Worm (Caenorhabditis elegans) whole organism, young adult: Measurements from ENCODE around the gene B0457.2.

Source experiments
- B0035.1 ChIP-seq: sonication (generic microtip); optimal IDR thresholded peaks from 2 replicates; lab custom pipeline; 2016; ENCODE audit warnings: missing genetic modification characterization, mild to moderate bottlenecking, missing compliant biosample characterization, missing genotype, missing genetic modification reagents
- B0261.1 ChIP-seq: sonication (generic microtip); optimal IDR thresholded peaks from 2 replicates; lab custom pipeline; 2016; ENCODE audit warnings: mild to moderate bottlenecking, missing genetic modification characterization, moderate library complexity, missing compliant biosample characterization
- F37B4.10 ChIP-seq: fragments of 200-800 bp; sonication (Bioruptor generic); IDR thresholded peaks from 2 replicates; pipeline ENCODE4 v1.3.6; 2022; ENCODE audit warnings: missing genetic modification characterization, missing compliant biosample characterization
- F39B2.1 ChIP-seq: fragments of 200-800 bp; sonication (Bioruptor generic); IDR thresholded peaks from 2 replicates; pipeline ENCODE4 v1.3.6; 2022; ENCODE audit warnings: missing genetic modification reagents, missing genetic modification characterization, missing compliant biosample characterization
- F57C9.4 ChIP-seq: sonication (generic microtip); optimal IDR thresholded peaks from 2 replicates; lab custom pipeline; 2017; ENCODE audit warnings: mild to moderate bottlenecking, missing genetic modification characterization, missing compliant biosample characterization
- K11D2.4 ChIP-seq: fragments of 200-800 bp; sonication (Bioruptor generic); IDR thresholded peaks from 2 replicates; pipeline ENCODE4 v1.3.6; 2022; ENCODE audit warnings: missing genetic modification reagents, missing genetic modification characterization, missing compliant biosample characterization
- T07F8.4 ChIP-seq: sonication (generic microtip); optimal IDR thresholded peaks from 2 replicates; lab custom pipeline; 2016; ENCODE audit warnings: mild to moderate bottlenecking, missing genetic modification characterization, moderate library complexity, missing compliant biosample characterization
- Y56A3A.18 ChIP-seq: fragments of 200-800 bp; sonication (Bioruptor generic); IDR thresholded peaks from 2 replicates; pipeline ENCODE4 v1.3.6; 2022; ENCODE audit warnings: missing genetic modification reagents, missing genetic modification characterization, missing compliant biosample characterization
- Y79H2A.3 ChIP-seq: fragments of 200-800 bp; sonication (Bioruptor generic); conservative IDR thresholded peaks from 2 replicates; pipeline ENCODE4 v1.3.6; 2022; ENCODE audit warnings: missing genetic modification reagents, missing genetic modification characterization, missing compliant biosample characterization
- ZK185.1 ChIP-seq: sonication (generic microtip); optimal IDR thresholded peaks from 2 replicates; lab custom pipeline; 2016; ENCODE audit warnings: mild to moderate bottlenecking, missing genetic modification characterization, missing compliant biosample characterization; ENCODE audit not compliant: poor library complexity, severe bottlenecking
- ama-1 ChIP-seq, 3 experiments: fragments of 150-350 bp in 1 of 3; sonication (generic microtip) in 2 of 3; optimal IDR thresholded peaks; 2 replicates each; lab custom pipeline; 2014 to 2018; ENCODE audit warnings: missing biosample characterization in 2 of 3, missing genetic modification characterization in 2 of 3, missing genetic modification reagents in 2 of 3
- athp-1 ChIP-seq: sonication (generic microtip); optimal IDR thresholded peaks from 2 replicates; lab custom pipeline; 2017; ENCODE audit warnings: mild to moderate bottlenecking, missing genetic modification characterization, missing compliant biosample characterization
- attf-5 ChIP-seq: fragments of 200-800 bp; sonication (Bioruptor generic); optimal IDR thresholded peaks from 2 replicates; lab custom pipeline; 2018; ENCODE audit warnings: mild to moderate bottlenecking, missing genetic modification characterization, missing compliant biosample characterization
- ccch-3 ChIP-seq: fragments of 200-800 bp; sonication (Bioruptor generic); optimal IDR thresholded peaks from 2 replicates; lab custom pipeline; 2018; ENCODE audit warnings: mild to moderate bottlenecking, missing genetic modification characterization, missing compliant biosample characterization
- ceh-100 ChIP-seq: fragments of 200-800 bp; sonication (Bioruptor generic); IDR thresholded peaks from 2 replicates; pipeline ENCODE4 v1.3.6; 2022; ENCODE audit warnings: missing genetic modification reagents, missing genetic modification characterization, missing compliant biosample characterization
- ceh-79 ChIP-seq: sonication (generic microtip); optimal IDR thresholded peaks from 2 replicates; lab custom pipeline; 2017; ENCODE audit warnings: mild to moderate bottlenecking, missing genetic modification characterization, missing compliant biosample characterization
- ceh-91 ChIP-seq: fragments of 200-800 bp; sonication (Bioruptor generic); IDR thresholded peaks from 2 replicates; pipeline ENCODE4 v1.3.6; 2022; ENCODE audit warnings: missing genetic modification reagents, missing genetic modification characterization, missing compliant biosample characterization
- dox-1 ChIP-seq: fragments of 200-800 bp; sonication (Bioruptor generic); IDR thresholded peaks from 2 replicates; pipeline ENCODE4 v1.3.6; 2022; ENCODE audit warnings: missing genetic modification reagents, missing genetic modification characterization, missing compliant biosample characterization
- dpl-1 ChIP-seq: fragments of 150-350 bp; optimal IDR thresholded peaks from 2 replicates; lab custom pipeline; 2014; ENCODE audit warnings: missing biosample characterization, missing genetic modification reagents, missing genetic modification characterization
- efl-1 ChIP-seq: fragments of 150-350 bp; optimal IDR thresholded peaks from 2 replicates; lab custom pipeline; 2014; ENCODE audit warnings: missing biosample characterization, missing genetic modification reagents, missing genetic modification characterization
- egl-18 ChIP-seq: fragments of 200-800 bp; sonication (Bioruptor generic); IDR thresholded peaks from 2 replicates; pipeline ENCODE4 v1.3.6; 2022; ENCODE audit warnings: missing genetic modification reagents, missing genetic modification characterization, missing compliant biosample characterization
- egrh-3 ChIP-seq: fragments of 200-800 bp; sonication (Bioruptor generic); IDR thresholded peaks from 2 replicates; pipeline ENCODE4 v1.3.6; 2022; ENCODE audit warnings: missing genetic modification reagents, missing genetic modification characterization, missing compliant biosample characterization
- fkh-3 ChIP-seq: sonication (generic microtip); optimal IDR thresholded peaks from 2 replicates; lab custom pipeline; 2016; ENCODE audit warnings: mild to moderate bottlenecking, missing genetic modification characterization, missing compliant biosample characterization
- gei-17 ChIP-seq: fragments of 200-800 bp; sonication (Bioruptor generic); optimal IDR thresholded peaks from 2 replicates; lab custom pipeline; 2018; ENCODE audit warnings: mild to moderate bottlenecking, missing genetic modification characterization, missing compliant biosample characterization
- hlh-12 ChIP-seq: sonication (generic microtip); optimal IDR thresholded peaks from 2 replicates; lab custom pipeline; 2016; ENCODE audit warnings: missing genetic modification characterization, missing compliant biosample characterization
- hmg-1.2 ChIP-seq: fragments of 200-800 bp; sonication (Bioruptor generic); IDR thresholded peaks from 2 replicates; pipeline ENCODE4 v1.3.6; 2022; ENCODE audit warnings: missing genetic modification reagents, missing genetic modification characterization, missing compliant biosample characterization
- lag-1 ChIP-seq: fragments of 200-800 bp; sonication (Bioruptor generic); IDR thresholded peaks from 2 replicates; pipeline ENCODE4 v1.3.6; 2022; ENCODE audit warnings: missing genetic modification reagents, missing genetic modification characterization, missing compliant biosample characterization
- let-526 ChIP-seq: fragments of 200-800 bp; sonication (Bioruptor generic); IDR thresholded peaks from 2 replicates; pipeline ENCODE4 v1.3.6; 2022; ENCODE audit warnings: missing genetic modification reagents, missing genetic modification characterization, missing compliant biosample characterization
- let-607 ChIP-seq, 2 experiments: fragments of 200-800 bp in 1 of 2; sonication (Bioruptor generic) in 1 of 2; sonication (generic microtip) in 1 of 2; optimal IDR thresholded peaks; 2 replicates each; lab custom pipeline; 2016 to 2018; ENCODE audit warnings: mild to moderate bottlenecking in 2 of 2, missing compliant biosample characterization in 2 of 2, missing genetic modification characterization in 2 of 2, moderate library complexity in 2 of 2, missing genotype in 1 of 2
- lin-54 ChIP-seq: fragments of 200-800 bp; sonication (Bioruptor generic); optimal IDR thresholded peaks from 2 replicates; lab custom pipeline; 2018; ENCODE audit warnings: mild to moderate bottlenecking, missing genetic modification characterization, missing compliant biosample characterization
- mes-4 ChIP-seq: sonication (generic microtip); optimal IDR thresholded peaks from 2 replicates; lab custom pipeline; 2016; ENCODE audit warnings: missing genotype, missing genetic modification characterization, missing compliant biosample characterization
- nfya-1 ChIP-seq: sonication (generic microtip); optimal IDR thresholded peaks from 2 replicates; lab custom pipeline; 2017; ENCODE audit warnings: antibody characterized with exemption, missing compliant biosample characterization, missing genetic modification characterization, borderline replicate concordance; ENCODE audit not compliant: insufficient read depth
- nfya-2 ChIP-seq: fragments of 200-800 bp; sonication (Bioruptor generic); IDR thresholded peaks from 2 replicates; pipeline ENCODE4 v1.3.6; 2022; ENCODE audit warnings: missing genetic modification reagents, missing genetic modification characterization, missing compliant biosample characterization
- nhr-27 ChIP-seq: fragments of 200-800 bp; sonication (Bioruptor generic); optimal IDR thresholded peaks from 2 replicates; lab custom pipeline; 2018; ENCODE audit warnings: mild to moderate bottlenecking, missing genetic modification characterization, moderate library complexity, missing compliant biosample characterization
- nhr-80 ChIP-seq: sonication (generic microtip); optimal IDR thresholded peaks from 2 replicates; lab custom pipeline; 2016; ENCODE audit warnings: missing genetic modification characterization, missing compliant biosample characterization
- sdz-38 ChIP-seq: sonication (generic microtip); optimal IDR thresholded peaks from 2 replicates; lab custom pipeline; 2016; ENCODE audit warnings: missing genotype, missing genetic modification characterization, missing compliant biosample characterization
- snpc-4 ChIP-seq, 5 experiments: fragments of 150-350 bp in 1 of 5; sonication (generic microtip) in 4 of 5; optimal IDR thresholded peaks; 2 replicates each; lab custom pipeline; 2014 to 2018; ENCODE audit warnings: missing genetic modification characterization in 5 of 5, missing biosample characterization in 3 of 5, antibody characterized with exemption in 2 of 5, mild to moderate bottlenecking in 2 of 5, missing compliant biosample characterization in 2 of 5, missing genotype in 2 of 5, moderate library complexity in 2 of 5, missing genetic modification reagents in 1 of 5
- tbp1 ChIP-seq: fragments of 200-800 bp; sonication (Bioruptor generic); optimal IDR thresholded peaks from 2 replicates; lab custom pipeline; 2018; ENCODE audit warnings: mild to moderate bottlenecking, missing genetic modification characterization, missing compliant biosample characterization
- tbx-9 ChIP-seq: sonication (generic microtip); optimal IDR thresholded peaks from 2 replicates; lab custom pipeline; 2016; ENCODE audit warnings: borderline replicate concordance, missing genetic modification characterization, inconsistent platforms, missing compliant biosample characterization
- zfh-2 ChIP-seq: fragments of 200-800 bp; sonication (Bioruptor generic); conservative IDR thresholded peaks from 2 replicates; pipeline ENCODE4 v1.3.6; 2022; ENCODE audit warnings: missing genetic modification reagents, missing genetic modification characterization, missing compliant biosample characterization
- ztf-28 ChIP-seq: fragments of 200-800 bp; sonication (Bioruptor generic); IDR thresholded peaks from 2 replicates; pipeline ENCODE4 v1.3.6; 2022; ENCODE audit warnings: missing genetic modification reagents, missing genetic modification characterization, missing compliant biosample characterization

Gene B0457.2

DNA sequence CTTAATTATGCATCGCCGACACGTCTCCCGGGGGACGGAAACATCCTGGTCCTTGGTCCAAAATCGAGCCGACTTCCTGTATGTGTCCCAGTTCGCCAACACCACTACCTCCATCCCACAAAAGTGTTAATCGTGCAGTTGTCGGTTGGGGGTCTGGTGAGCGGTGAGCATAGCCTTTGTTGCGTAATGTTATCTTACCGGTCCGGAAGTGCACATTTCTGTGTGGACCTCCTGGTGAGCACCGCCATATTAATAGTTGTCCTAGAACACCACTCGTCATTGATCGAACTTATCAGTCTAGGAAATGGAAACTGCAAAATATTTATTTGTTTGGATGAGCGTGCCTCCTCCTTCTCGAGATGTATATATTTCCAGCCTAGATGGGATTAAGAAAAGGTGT lies 29.1 kb downstream of the B0457.2 start:
- TF ChIP-seq ceh-100 (no peak), lag-1 (GFP tag; lab: Robert Waterston, UW) (no peak), nhr-27 (no peak), hmg-1.2 (GFP tag; lab: Robert Waterston, UW) (no peak), ceh-91 (GFP tag; lab: Robert Waterston, UW) (no peak), athp-1 (tag; lab: Kevin White, UChicago) (no peak)

DNA sequence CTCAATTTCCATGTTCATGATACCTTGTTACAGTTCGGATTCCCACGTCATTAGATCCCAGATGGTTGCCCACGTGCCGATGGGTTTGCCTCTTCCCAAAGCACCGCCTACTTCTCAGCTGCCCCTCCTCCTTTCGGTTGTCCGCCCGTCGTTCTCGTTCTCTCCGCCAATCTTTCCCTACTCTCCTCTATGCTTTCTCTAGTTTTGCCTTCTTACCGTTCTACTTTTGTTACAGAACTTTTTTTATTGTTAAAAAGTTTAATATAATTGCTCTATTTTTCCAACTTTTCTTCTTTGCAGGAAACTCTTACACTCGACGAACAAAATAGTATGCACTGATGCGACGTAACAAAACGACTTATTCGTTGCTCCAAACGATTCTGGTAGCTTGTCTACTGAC lies 29.8 kb downstream of the B0457.2 start, which contains the start of gene lat-1:
TSS of gene lat-1 (plus strand) at position 301 of the 400 bp plus-strand sequence.
- TF ChIP-seq T07F8.4 (no peak), zfh-2 (GFP tag; lab: Robert Waterston, UW) (0 out of 2 replicates have a peak, but pooled peaks have one; percentile 37), B0261.1 (no peak)
- TF ChIP-seq, all 124 proteins: peak for 1

DNA sequence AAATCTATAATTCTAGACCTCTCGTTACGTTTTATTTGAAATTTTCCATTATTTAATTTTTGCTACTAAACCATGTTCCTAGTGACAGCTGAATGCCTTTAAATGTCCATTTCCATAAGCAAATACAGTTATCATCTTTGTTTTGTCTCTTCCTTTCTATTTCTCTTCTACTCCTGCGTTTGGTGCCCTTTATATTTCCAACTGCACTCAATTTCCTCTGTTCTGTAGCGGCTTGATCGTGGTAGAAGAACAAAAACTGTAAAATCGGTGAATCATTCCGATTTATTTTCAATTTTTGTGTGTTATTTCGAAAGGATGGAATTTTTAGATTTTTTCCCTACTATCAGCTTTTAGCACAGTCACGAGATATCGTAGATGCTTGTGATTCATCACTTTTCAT lies 30.5 kb downstream of the B0457.2 start:
- TF ChIP-seq nhr-80 (tag; lab: Kevin White, UChicago) = peak; percentile 55
- no peak for TF ChIP-seq mes-4 (tag; lab: Kevin White, UChicago)

DNA sequence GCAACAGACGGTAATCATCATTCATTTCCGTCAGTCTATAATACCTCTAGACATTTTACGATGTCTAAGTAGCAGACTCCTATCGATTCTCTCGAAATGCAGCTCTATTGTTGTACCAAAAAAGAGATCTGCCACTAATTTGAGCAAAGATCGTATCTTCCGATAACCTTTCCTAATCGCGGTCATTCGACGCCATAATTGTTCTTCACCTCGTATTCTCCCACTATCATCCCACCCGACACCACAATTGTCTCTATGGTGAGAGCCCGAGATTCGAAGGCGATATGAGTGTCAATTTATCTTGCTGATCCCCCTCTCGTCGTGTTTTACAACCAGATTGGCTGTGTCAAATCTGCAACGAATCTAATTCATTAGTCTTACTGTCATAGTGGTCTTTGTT lies 31.0 kb downstream of the B0457.2 start:
- TF ChIP-seq egrh-3 (GFP tag; lab: Robert Waterston, UW) (no peak), B0035.1 (tag; lab: Kevin White, UChicago) (no peak), ccch-3 (GFP tag; lab: Kevin White, UChicago) (no peak), nfya-2 (GFP tag; lab: Robert Waterston, UW) (no peak), let-526 (GFP tag; lab: Robert Waterston, UW) (no peak), fkh-3 (tag; lab: Kevin White, UChicago) (no peak), K11D2.4 (GFP tag; lab: Robert Waterston, UW) (no peak), egl-18 (GFP tag; lab: Robert Waterston, UW) (no peak), nfya-1 (tag; lab: Kevin White, UChicago) (no peak), F37B4.10 (GFP tag; lab: Robert Waterston, UW) (no peak), tbp1 (GFP tag; lab: Kevin White, UChicago) (no peak), ceh-79 (tag; lab: Kevin White, UChicago) (no peak), gei-17 (no peak), ceh-91 (GFP tag; lab: Robert Waterston, UW) (no peak), Y79H2A.3 (GFP tag; lab: Robert Waterston, UW) (no peak)

DNA sequence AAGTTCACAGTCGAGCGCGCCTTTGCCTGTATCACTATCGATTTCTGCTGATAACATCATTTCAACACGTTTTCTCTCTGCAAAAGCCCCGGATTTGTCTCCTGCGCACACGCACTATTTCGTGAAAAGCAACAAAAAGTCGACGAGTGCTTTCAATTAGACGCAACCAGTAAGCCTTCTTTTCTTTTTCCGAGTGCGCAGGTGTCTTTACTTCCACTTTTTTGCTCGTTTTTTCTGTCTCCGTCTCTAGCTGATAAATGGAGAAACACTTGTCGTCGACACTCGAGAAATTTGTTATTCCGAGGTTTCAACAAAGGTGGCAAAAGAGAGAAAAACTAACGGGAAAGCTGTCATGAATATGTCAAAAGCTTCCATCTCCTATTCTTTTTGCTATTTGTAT lies 34.7 kb downstream of the B0457.2 start:
- TF ChIP-seq efl-1 (no peak), lin-54 (GFP tag; lab: Kevin White, UChicago) (no peak), tbp1 (GFP tag; lab: Kevin White, UChicago) (no peak), snpc-4 (GFP tag; optimal IDR thresholded peaks at IDR 0.05; lab: Kevin White, UChicago) (no peak), snpc-4 (tag; optimal IDR thresholded peaks at IDR 0.05; lab: Kevin White, UChicago) (no peak), ZK185.1 (tag; lab: Kevin White, UChicago) (no peak), sdz-38 (tag; lab: Kevin White, UChicago) (no peak), ztf-28 (GFP tag; lab: Robert Waterston, UW) (no peak), F39B2.1 (GFP tag; lab: Robert Waterston, UW) (no peak), Y56A3A.18 (GFP tag; lab: Robert Waterston, UW) (no peak), F57C9.4 (tag; lab: Kevin White, UChicago) (no peak), F37B4.10 (GFP tag; lab: Robert Waterston, UW) (no peak), egrh-3 (GFP tag; lab: Robert Waterston, UW) (no peak), B0261.1 (no peak), tbx-9 (tag; lab: Kevin White, UChicago) (no peak), hlh-12 (no peak), let-607 (tag; optimal IDR thresholded peaks at IDR 0.05; lab: Kevin White, UChicago) (no peak), ama-1 (optimal IDR thresholded peaks at IDR 0.05; lab: Kevin White, UChicago) (no peak), ama-1 (GFP tag; optimal IDR thresholded peaks at IDR 0.05; lab: Kevin White, UChicago) (no peak), attf-5 (GFP tag; lab: Kevin White, UChicago) (no peak), dox-1 (GFP tag; lab: Robert Waterston, UW) (no peak), dpl-1 (no peak)
